Fruit fly (Drosophila melanogaster) whole organism, wandering third instar larva: ENCODE measurements around the gene RanBP3.

Source experiments
- Abd-B ChIP-seq: fragments of >200 bp; optimal IDR thresholded peaks from 2 replicates; lab custom pipeline; 2017; ENCODE audit warnings: missing biosample characterization, missing genetic modification characterization
- CG9705 ChIP-seq: fragments of 200-800 bp; sonication (Bioruptor generic); optimal IDR thresholded peaks from 2 replicates; lab custom pipeline; 2018; ENCODE audit warnings: missing biosample characterization, mild to moderate bottlenecking, missing genetic modification characterization
- Hnf4 ChIP-seq: fragments of 200-800 bp; sonication (Bioruptor generic); optimal IDR thresholded peaks from 2 replicates; lab custom pipeline; 2016; ENCODE audit warnings: missing biosample characterization, mild to moderate bottlenecking, missing genetic modification characterization
- Hr83 ChIP-seq: fragments of 200-300 bp; sonication (Bioruptor generic); optimal IDR thresholded peaks from 2 replicates; lab custom pipeline; 2016; ENCODE audit warnings: missing biosample characterization, mild to moderate bottlenecking, missing genetic modification characterization, moderate library complexity; ENCODE audit not compliant: poor library complexity, severe bottlenecking
- br ChIP-seq: fragments of 200-800 bp; sonication (Bioruptor generic); optimal IDR thresholded peaks from 2 replicates; lab custom pipeline; 2016; ENCODE audit warnings: missing biosample characterization, missing genetic modification characterization
- ey ChIP-seq: fragments of 200-800 bp; sonication (Bioruptor generic); optimal IDR thresholded peaks from 2 replicates; lab custom pipeline; 2016; ENCODE audit warnings: missing biosample characterization, missing genetic modification characterization
- psq ChIP-seq: fragments of 200-800 bp; sonication (Bioruptor generic); optimal IDR thresholded peaks from 3 replicates; lab custom pipeline; 2017; ENCODE audit warnings: missing biosample characterization, mild to moderate bottlenecking, missing genetic modification characterization, moderate library complexity
- tai ChIP-seq: sonication (Bioruptor generic); optimal IDR thresholded peaks from 2 replicates; lab custom pipeline; 2016; ENCODE audit warnings: missing biosample characterization, missing genetic modification characterization

- TF ChIP-seq Hnf4 (no peak), tai (GFP tag; lab: Kevin White, UChicago) (no peak), br (no peak), Abd-B (GFP tag; lab: Kevin White, UChicago) (no peak), Hr83 (GFP tag; lab: Kevin White, UChicago) (no peak), psq (no peak), ey (GFP tag; lab: Kevin White, UChicago) (no peak), CG9705 (GFP tag; lab: Kevin White, UChicago) (no peak)
Observed at dm6 chr3R:23714852-23715251, 37.8 kb downstream of the RanBP3 start.
